Fruit fly (Drosophila melanogaster) whole organism, embryonic: ENCODE measurements around the gene in.

Source experiments
- Asciz ChIP-seq: fragments of 200-800 bp; sonication (Bioruptor generic); optimal IDR thresholded peaks from 2 replicates; lab custom pipeline; 2017; ENCODE audit warnings: missing biosample characterization, mild to moderate bottlenecking, missing genetic modification characterization, missing genetic modification reagents
- Awh ChIP-seq: fragments of 200-800 bp; sonication (Bioruptor generic); IDR thresholded peaks from 2 replicates; pipeline ENCODE4, ENCODE4 v1.3.6; 2022; ENCODE audit warnings: missing biosample characterization, missing genetic modification characterization
- CG10431 ChIP-seq: fragments of 200-800 bp; sonication (Bioruptor generic); optimal IDR thresholded peaks from 3 replicates; lab custom pipeline; 2018; ENCODE audit warnings: missing biosample characterization, mild to moderate bottlenecking, missing genetic modification characterization
- CG10543 ChIP-seq: fragments of 200-800 bp; sonication (Bioruptor generic); optimal IDR thresholded peaks from 3 replicates; lab custom pipeline; 2017; ENCODE audit warnings: missing biosample characterization, mild to moderate bottlenecking, missing genetic modification characterization, moderate library complexity
- CG13287 ChIP-seq: fragments of 200-800 bp; sonication (Bioruptor generic); IDR thresholded peaks from 2 replicates; pipeline ENCODE4 v1.3.6; 2022; ENCODE audit warnings: missing biosample characterization, missing genetic modification characterization; ENCODE audit not compliant: partially characterized antibody
- CG13624 ChIP-seq: fragments of 200-800 bp; sonication (Bioruptor generic); optimal IDR thresholded peaks from 2 replicates; lab custom pipeline; 2016; ENCODE audit warnings: missing biosample characterization, missing genetic modification characterization
- CG1602 ChIP-seq: fragments of 200-800 bp; sonication (Bioruptor generic); optimal IDR thresholded peaks from 3 replicates; lab custom pipeline; 2016; ENCODE audit warnings: missing biosample characterization, missing genetic modification characterization
- CG16863 ChIP-seq: fragments of 200-800 bp; sonication (Bioruptor generic); optimal IDR thresholded peaks from 3 replicates; lab custom pipeline; 2016; ENCODE audit warnings: missing biosample characterization, missing genetic modification characterization
- CG17912 ChIP-seq: fragments of 200-800 bp; sonication (Bioruptor generic); optimal IDR thresholded peaks from 2 replicates; lab custom pipeline; 2018; ENCODE audit warnings: missing biosample characterization, mild to moderate bottlenecking, missing genetic modification characterization
- CG18599 ChIP-seq: fragments of 200-800 bp; sonication (Bioruptor generic); optimal IDR thresholded peaks from 3 replicates; lab custom pipeline; 2017; ENCODE audit warnings: missing biosample characterization, missing genetic modification characterization, mild to moderate bottlenecking, moderate library complexity, missing genetic modification reagents
- CG30403 ChIP-seq: fragments of 200-800 bp; sonication (Bioruptor generic); optimal IDR thresholded peaks from 3 replicates; lab custom pipeline; 2016; ENCODE audit warnings: missing biosample characterization, missing genetic modification characterization
- CG30431 ChIP-seq: fragments of 200-800 bp; sonication (Bioruptor generic); optimal IDR thresholded peaks from 2 replicates; lab custom pipeline; 2017; ENCODE audit warnings: missing biosample characterization, missing genetic modification characterization
- CG3847 ChIP-seq: fragments of 200-800 bp; sonication (Bioruptor generic); IDR thresholded peaks from 2 replicates; pipeline ENCODE4 v1.3.6; 2022; ENCODE audit warnings: missing biosample characterization, missing genetic modification characterization
- CG42726 ChIP-seq: fragments of 200-800 bp; sonication (Bioruptor generic); IDR thresholded peaks from 2 replicates; pipeline ENCODE4 v1.3.6; 2022; ENCODE audit warnings: missing biosample characterization, missing genetic modification characterization; ENCODE audit not compliant: partially characterized antibody
- CG5953 ChIP-seq: fragments of 200-800 bp; sonication (Bioruptor generic); IDR thresholded peaks from 2 replicates; pipeline ENCODE4 v1.3.6; 2022; ENCODE audit warnings: missing biosample characterization, missing genetic modification characterization
- CG6683 ChIP-seq: fragments of 200-800 bp; sonication (Bioruptor generic); optimal IDR thresholded peaks from 2 replicates; lab custom pipeline; 2017; ENCODE audit warnings: missing biosample characterization, mild to moderate bottlenecking, missing genetic modification characterization, missing genetic modification reagents
- CG6689 ChIP-seq: fragments of 200-800 bp; sonication (Bioruptor generic); IDR thresholded peaks from 2 replicates; pipeline ENCODE4 v1.3.6; 2022; ENCODE audit warnings: missing biosample characterization, missing genetic modification characterization
- CG7786 ChIP-seq: fragments of 200-800 bp; sonication (Bioruptor generic); optimal IDR thresholded peaks from 2 replicates; lab custom pipeline; 2016; ENCODE audit warnings: missing biosample characterization, missing genetic modification characterization
- E2f2 ChIP-seq: fragments of 200-800 bp; sonication (Bioruptor generic); IDR thresholded peaks from 2 replicates; pipeline ENCODE4 v1.3.6; 2022; ENCODE audit warnings: missing biosample characterization, missing genetic modification characterization
- Ets65A ChIP-seq: fragments of 200-800 bp; sonication (Bioruptor generic); peaks from one replicate; lab custom pipeline; 2016; ENCODE audit warnings: missing biosample characterization, missing genetic modification characterization
- Hey ChIP-seq: fragments of 200-800 bp; sonication (Bioruptor generic); optimal IDR thresholded peaks from 3 replicates; lab custom pipeline; 2018; ENCODE audit warnings: missing biosample characterization, mild to moderate bottlenecking, missing genetic modification characterization
- Hmr ChIP-seq: fragments of 200-800 bp; sonication (Bioruptor generic); optimal IDR thresholded peaks from 3 replicates; lab custom pipeline; 2017; ENCODE audit warnings: mild to moderate bottlenecking, missing biosample characterization, missing genetic modification reagents, missing genetic modification characterization
- Hr51 ChIP-seq, 2 experiments: fragments of 200-800 bp; sonication (Bioruptor generic); optimal IDR thresholded peaks; 2 replicates in 1 of 2; 3 replicates in 1 of 2; lab custom pipeline; 2016 to 2018; ENCODE audit warnings: missing biosample characterization in 2 of 2, missing genetic modification characterization in 2 of 2, mild to moderate bottlenecking in 1 of 2, moderate library complexity in 1 of 2
- MESR4 ChIP-seq: fragments of 200-800 bp; sonication (Bioruptor generic); optimal IDR thresholded peaks from 2 replicates; lab custom pipeline; 2018; ENCODE audit warnings: missing biosample characterization, mild to moderate bottlenecking, missing genetic modification characterization, moderate library complexity
- Med ChIP-seq: fragments of 200-800 bp; sonication (Bioruptor generic); peaks from one replicate; lab custom pipeline; 2016; ENCODE audit warnings: missing biosample characterization, missing genetic modification characterization, mild to moderate bottlenecking, inconsistent platforms, moderate library complexity
- NC2α ChIP-seq: fragments of 200-800 bp; sonication (Bioruptor generic); optimal IDR thresholded peaks from 2 replicates; lab custom pipeline; 2016; ENCODE audit warnings: missing biosample characterization, missing genetic modification characterization
- PHDP ChIP-seq: fragments of 200-800 bp; sonication (Bioruptor generic); optimal IDR thresholded peaks from 3 replicates; lab custom pipeline; 2018; ENCODE audit warnings: missing biosample characterization, mild to moderate bottlenecking, missing genetic modification characterization, moderate library complexity
- Sry-δ ChIP-seq: fragments of 200-800 bp; sonication (Bioruptor generic); optimal IDR thresholded peaks from 2 replicates; lab custom pipeline; 2016; ENCODE audit warnings: missing biosample characterization, missing genetic modification characterization
- TFAM ChIP-seq: fragments of 200-800 bp; sonication (Bioruptor generic); optimal IDR thresholded peaks from 2 replicates; lab custom pipeline; 2017; ENCODE audit warnings: missing biosample characterization, missing genetic modification characterization, inconsistent platforms
- ap ChIP-seq: fragments of 200-800 bp; sonication (Bioruptor generic); IDR thresholded peaks from 2 replicates; pipeline ENCODE4 v1.3.6; 2022; ENCODE audit warnings: missing biosample characterization, missing genetic modification characterization
- bab2 ChIP-seq: fragments of 200-800 bp; sonication (Bioruptor generic); optimal IDR thresholded peaks from 2 replicates; lab custom pipeline; 2016; ENCODE audit warnings: missing biosample characterization, missing genetic modification characterization
- caup ChIP-seq: fragments of 200-800 bp; sonication (Bioruptor generic); optimal IDR thresholded peaks from 3 replicates; lab custom pipeline; 2017; ENCODE audit warnings: missing biosample characterization, mild to moderate bottlenecking, missing genetic modification characterization, moderate library complexity; ENCODE audit not compliant: severe bottlenecking
- corto ChIP-seq: fragments of 200-800 bp; sonication (Bioruptor generic); optimal IDR thresholded peaks from 2 replicates; lab custom pipeline; 2016; ENCODE audit warnings: missing biosample characterization, mild to moderate bottlenecking, missing genetic modification characterization, moderate library complexity
- fd3F ChIP-seq: fragments of 200-800 bp; sonication (Bioruptor generic); optimal IDR thresholded peaks from 2 replicates; lab custom pipeline; 2018; ENCODE audit warnings: missing biosample characterization, mild to moderate bottlenecking, missing genetic modification characterization, moderate library complexity
- gcm2 ChIP-seq: fragments of 200-800 bp; sonication (Bioruptor generic); optimal IDR thresholded peaks from 2 replicates; lab custom pipeline; 2016; ENCODE audit warnings: missing biosample characterization, missing genetic modification characterization
- kah ChIP-seq: fragments of 200-800 bp; sonication (Bioruptor generic); optimal IDR thresholded peaks from 2 replicates; lab custom pipeline; 2018; ENCODE audit warnings: missing biosample characterization, mild to moderate bottlenecking, missing genetic modification characterization
- ken ChIP-seq: fragments of 200-800 bp; sonication (Bioruptor generic); IDR thresholded peaks from 3 replicates; pipeline ENCODE4 v1.3.6; 2022; ENCODE audit warnings: missing biosample characterization, missing genetic modification characterization
- onecut ChIP-seq: fragments of 200-800 bp; sonication (Bioruptor generic); IDR thresholded peaks from 2 replicates; pipeline ENCODE4 v1.3.6; 2022; ENCODE audit warnings: missing biosample characterization, missing genetic modification characterization
- pb ChIP-seq: fragments of 200-800 bp; sonication (Bioruptor generic); optimal IDR thresholded peaks from 3 replicates; lab custom pipeline; 2016; ENCODE audit warnings: missing biosample characterization, missing genetic modification characterization
- phol ChIP-seq: fragments of 200-800 bp; sonication (Bioruptor generic); optimal IDR thresholded peaks from 3 replicates; lab custom pipeline; 2018; ENCODE audit warnings: missing biosample characterization, mild to moderate bottlenecking, missing genetic modification characterization, moderate library complexity
- pita ChIP-seq: fragments of 200-800 bp; sonication (Bioruptor generic); optimal IDR thresholded peaks from 2 replicates; lab custom pipeline; 2017; ENCODE audit warnings: missing biosample characterization, mild to moderate bottlenecking, missing genetic modification characterization
- pnt ChIP-seq: fragments of 200-800 bp; sonication (Bioruptor generic); optimal IDR thresholded peaks from 3 replicates; lab custom pipeline; 2016; ENCODE audit warnings: missing biosample characterization, missing genetic modification characterization
- rib ChIP-seq: fragments of 200-800 bp; sonication (Bioruptor generic); IDR thresholded peaks from 2 replicates; pipeline ENCODE4 v1.3.6; 2022; ENCODE audit warnings: missing biosample characterization, missing genetic modification characterization
- sim ChIP-seq: fragments of 200-800 bp; sonication (Bioruptor generic); IDR thresholded peaks from 2 replicates; pipeline ENCODE4 v1.3.6; 2022; ENCODE audit warnings: missing biosample characterization, missing genetic modification characterization
- sna ChIP-seq: fragments of 200-800 bp; sonication (Bioruptor generic); IDR thresholded peaks from 2 replicates; pipeline ENCODE4 v1.3.6; 2022; ENCODE audit warnings: missing biosample characterization, missing genetic modification characterization; ENCODE audit not compliant: partially characterized antibody
- toy ChIP-seq: fragments of 200-800 bp; sonication (Bioruptor generic); IDR thresholded peaks from 2 replicates; pipeline ENCODE4 v1.3.6; 2022; ENCODE audit warnings: missing biosample characterization, missing genetic modification characterization
- ttk ChIP-seq: fragments of 200-800 bp; sonication (Bioruptor generic); IDR thresholded peaks from 2 replicates; pipeline ENCODE4 v2.1.2; 2022; ENCODE audit warnings: missing biosample characterization, missing genetic modification characterization
- twi ChIP-seq: fragments of 200-800 bp; optimal IDR thresholded peaks from 2 replicates; lab custom pipeline; 2019; ENCODE audit warnings: missing biosample characterization, mild to moderate bottlenecking, missing genetic modification characterization, moderate library complexity
- z ChIP-seq: fragments of 200-800 bp; sonication (Bioruptor generic); IDR thresholded peaks from 3 replicates; pipeline ENCODE4 v1.3.6; 2022; ENCODE audit warnings: missing biosample characterization, missing genetic modification characterization

Gene in

DNA sequence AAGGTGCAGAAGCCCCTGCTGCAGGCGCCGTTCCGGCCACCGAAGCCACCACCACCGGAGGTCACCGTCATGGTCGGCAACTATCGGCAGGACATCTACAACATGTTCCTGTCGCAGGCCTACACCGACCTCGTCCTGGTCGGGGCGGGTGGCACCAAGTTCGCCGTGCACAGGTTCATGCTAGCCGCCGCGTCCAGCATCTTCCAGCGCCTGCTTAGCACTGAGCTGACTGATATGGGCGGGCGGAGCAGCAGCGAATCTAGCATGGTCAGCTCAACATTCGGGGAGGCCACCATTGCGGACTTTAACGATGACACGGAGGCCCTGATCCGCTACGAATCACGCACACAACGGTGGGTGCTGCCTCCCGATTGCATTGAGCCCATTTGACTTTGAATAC is 12.5 kb downstream of the in start (continued):
- TF ChIP-seq Med, result peak; percentile 52
- no peak for TF ChIP-seq pnt (GFP tag; lab: Kevin White, UChicago)
- no peak for TF ChIP-seq CG10431 (GFP tag; lab: Kevin White, UChicago)
- TF ChIP-seq Hey, result no peak
- TF ChIP-seq phol (tag; lab: Kevin White, UChicago), result no peak
- no peak for TF ChIP-seq toy (GFP tag; lab: Robert Waterston, UW)
- TF ChIP-seq Awh (GFP tag; lab: Robert Waterston, UW), result no peak
- TF ChIP-seq CG30403 (GFP tag; lab: Kevin White, UChicago), result no peak
- TF ChIP-seq bab2 (GFP tag; lab: Kevin White, UChicago), result no peak
- no peak for TF ChIP-seq NC2α
- no peak for TF ChIP-seq corto (GFP tag; lab: Kevin White, UChicago)
- TF ChIP-seq ttk, result no peak
- TF ChIP-seq CG10543 (GFP tag; lab: Kevin White, UChicago), result no peak
- no peak for TF ChIP-seq CG5953 (GFP tag; lab: Robert Waterston, UW)

DNA sequence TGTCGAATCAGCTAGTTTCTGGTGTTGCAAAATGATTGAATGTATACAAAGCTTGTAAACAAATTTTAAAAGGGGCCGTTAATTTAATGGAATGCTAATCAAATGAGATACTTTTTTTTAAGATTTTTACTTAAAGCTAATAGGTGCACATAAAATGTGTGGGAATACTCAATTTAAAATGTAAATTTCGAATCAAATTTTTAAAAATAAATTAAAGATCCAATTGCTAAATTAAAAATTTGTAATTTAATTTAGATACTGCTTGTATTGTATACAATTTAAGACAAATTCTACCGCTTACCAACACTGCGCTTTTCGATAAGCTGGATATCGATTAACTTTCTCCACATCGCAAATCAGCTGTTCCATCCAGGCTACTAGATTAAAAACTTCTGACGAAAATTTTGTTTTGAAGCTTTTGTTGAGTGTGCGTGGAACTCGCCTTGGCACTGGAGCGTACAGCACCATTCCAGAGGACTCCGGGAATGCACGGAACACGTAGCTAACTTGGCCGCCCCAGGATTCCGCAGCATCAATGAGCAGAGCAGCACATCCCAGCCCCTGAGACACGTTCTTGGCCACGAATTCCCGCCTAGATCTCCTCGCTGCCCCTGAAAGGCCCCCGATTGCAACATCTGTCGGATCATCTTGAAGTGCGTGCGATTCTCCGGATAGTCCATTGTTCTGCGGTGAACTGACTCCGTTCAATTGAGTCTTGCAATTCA is 17.2 kb downstream of the in start, which contains the start of the genes CG5498 and fbl:
Gene CG5498 (minus strand): TSS at position 24 of the 725 bp plus-strand sequence.
Gene fbl (plus strand): TSS at position 344 of the 725 bp plus-strand sequence.
- TF ChIP-seq CG6689 (GFP tag; lab: Robert Waterston, UW), result peak; percentile 50
- peak; percentile 42 for TF ChIP-seq CG6683 (GFP tag; lab: Kevin White, UChicago)
- TF ChIP-seq pita (GFP tag; lab: Kevin White, UChicago), result no peak
- TF ChIP-seq CG13287 (GFP tag; lab: Robert Waterston, UW), result peak; percentile 52; the same call in 1 of the 2 replicates
- TF ChIP-seq CG30431 (GFP tag; lab: Kevin White, UChicago), result no peak
- peak; percentile 38 for TF ChIP-seq CG7786 (GFP tag; lab: Kevin White, UChicago)
- TF ChIP-seq CG17912, result no peak
- no peak for TF ChIP-seq ap (GFP tag; lab: Robert Waterston, UW)
- TF ChIP-seq Ets65A (GFP tag; lab: Kevin White, UChicago), result peak; percentile 86
- TF ChIP-seq Sry-δ (GFP tag; lab: Kevin White, UChicago), result peak; percentile 40
- peak; percentile 56 for TF ChIP-seq CG3847 (GFP tag; lab: Robert Waterston, UW)
- TF ChIP-seq z (GFP tag; lab: Robert Waterston, UW), result no peak
- TF ChIP-seq sim (GFP tag; lab: Robert Waterston, UW), result no peak
- TF ChIP-seq CG42726 (GFP tag; lab: Robert Waterston, UW), result 0 out of 2 replicates have a peak, but pooled peaks have one; percentile 15
- TF ChIP-seq MESR4 (GFP tag; lab: Kevin White, UChicago), result peak; percentile 60
- TF ChIP-seq TFAM (GFP tag; lab: Kevin White, UChicago), result no peak
- TF ChIP-seq pb (GFP tag; lab: Kevin White, UChicago), result no peak
- peak; percentile 57 to 70 for TF ChIP-seq Hr51 (GFP tag; optimal IDR thresholded peaks at IDR 0.05; lab: Kevin White, UChicago)
- no peak for TF ChIP-seq gcm2 (GFP tag; lab: Kevin White, UChicago)
- no peak for TF ChIP-seq ken
- peak; percentile 78 for TF ChIP-seq Hmr (GFP tag; lab: Kevin White, UChicago)
- peak; percentile 55 for TF ChIP-seq onecut (GFP tag; lab: Robert Waterston, UW)
- TF ChIP-seq kah (GFP tag; lab: Kevin White, UChicago), result no peak
- TF ChIP-seq fd3F (GFP tag; lab: Kevin White, UChicago), result peak; percentile 37
- peak; percentile 77 for TF ChIP-seq CG18599 (GFP tag; lab: Kevin White, UChicago)
- no peak for TF ChIP-seq rib
- peak; percentile 50 for TF ChIP-seq caup (GFP tag; lab: Kevin White, UChicago)
- 0 out of 2 replicates have a peak, but pooled peaks have one; percentile 31 for TF ChIP-seq sna (GFP tag; lab: Robert Waterston, UW)
- TF ChIP-seq twi (tag; lab: Kevin White, UChicago), result peak; percentile 19
- TF ChIP-seq Asciz (GFP tag; lab: Kevin White, UChicago), result peak; percentile 38
- peak; percentile 51; the same call in 1 of the 2 replicates for TF ChIP-seq E2f2 (GFP tag; lab: Robert Waterston, UW)
- TF ChIP-seq CG13624 (GFP tag; lab: Kevin White, UChicago), result peak; percentile 62
- TF ChIP-seq CG16863, result no peak
- TF ChIP-seq CG1602 (GFP tag; lab: Kevin White, UChicago), result peak; percentile 64
- TF ChIP-seq PHDP (tag; lab: Kevin White, UChicago), result peak; percentile 70
- TF ChIP-seq Med, result peak; percentile 73
